Worm (Caenorhabditis elegans) whole organism, midembryonic: Measurements from ENCODE around the gene E02H9.1.

Source experiments
- cog-1 ChIP-seq: sonication (generic microtip); optimal IDR thresholded peaks from 2 replicates; lab custom pipeline; 2016; ENCODE audit warnings: missing genetic modification characterization, missing compliant biosample characterization
- klf-2 ChIP-seq: fragments of 200-800 bp; sonication (Bioruptor generic); conservative IDR thresholded peaks from 2 replicates; pipeline ENCODE4 v1.3.6; 2022; ENCODE audit warnings: missing genetic modification reagents, missing genetic modification characterization, missing compliant biosample characterization
- med-1 ChIP-seq: sonication (generic microtip); optimal IDR thresholded peaks from 2 replicates; lab custom pipeline; 2017; ENCODE audit warnings: missing genetic modification characterization, mild to moderate bottlenecking, missing compliant biosample characterization, antibody characterized with exemption, missing genetic modification reagents; ENCODE audit not compliant: insufficient read depth
- ref-1 ChIP-seq: fragments of 200-800 bp; sonication (Bioruptor generic); conservative IDR thresholded peaks from 2 replicates; pipeline ENCODE4 v1.3.6; 2022; ENCODE audit warnings: missing genetic modification reagents, missing genetic modification characterization, missing compliant biosample characterization

ce11 chrIII:2471855-2472254, 3.6 kb downstream of the E02H9.1 start:
- no peak for TF ChIP-seq ref-1 (GFP tag; lab: Robert Waterston, UW)
- TF ChIP-seq klf-2 (GFP tag; lab: Robert Waterston, UW) = no peak
- no peak for TF ChIP-seq med-1 (GFP tag; lab: Kevin White, UChicago)
- no peak for TF ChIP-seq cog-1 (tag; lab: Kevin White, UChicago)
